Worm (Caenorhabditis elegans) whole organism, L1 larva: ENCODE measurements around the gene unc-10.

Experiments
- C16A3.4 ChIP-seq: fragments of 150-350 bp; optimal IDR thresholded peaks from 2 replicates; lab custom pipeline; 2014; ENCODE audit warnings: missing biosample characterization, missing genetic modification characterization
- F16B12.6 ChIP-seq: fragments of 150-350 bp; optimal IDR thresholded peaks from 2 replicates; lab custom pipeline; 2014; ENCODE audit warnings: missing biosample characterization, missing genetic modification characterization
- Y116A8C.19 ChIP-seq: sonication (generic microtip); optimal IDR thresholded peaks from 2 replicates; lab custom pipeline; 2016; ENCODE audit warnings: missing compliant biosample characterization, missing genetic modification characterization, borderline replicate concordance
- aly-2 ChIP-seq: fragments of 150-350 bp; optimal IDR thresholded peaks from 2 replicates; lab custom pipeline; 2014; ENCODE audit warnings: missing biosample characterization, missing genetic modification characterization
- ama-1 ChIP-seq: fragments of 150-350 bp; optimal IDR thresholded peaks from 2 replicates; lab custom pipeline; 2014
- ceh-63 ChIP-seq: fragments of 200-800 bp; sonication (Bioruptor generic); optimal IDR thresholded peaks from 2 replicates; lab custom pipeline; 2018; ENCODE audit warnings: mild to moderate bottlenecking, missing genetic modification characterization, missing compliant biosample characterization
- ceh-82 ChIP-seq, 3 experiments: fragments of 150-350 bp in 1 of 3; sonication (generic microtip) in 2 of 3; optimal IDR thresholded peaks; 2 replicates each; lab custom pipeline; 2014 to 2017; ENCODE audit warnings: missing biosample characterization in 3 of 3, missing genetic modification characterization in 3 of 3
- dpl-1 ChIP-seq, 3 experiments: fragments of 150-350 bp in 2 of 3; sonication (generic microtip) in 1 of 3; optimal IDR thresholded peaks; 2 replicates each; lab custom pipeline; 2014 to 2017; ENCODE audit warnings: missing biosample characterization in 3 of 3, missing genetic modification characterization in 3 of 3, missing genetic modification reagents in 3 of 3
- dsc-1 ChIP-seq: sonication (generic microtip); optimal IDR thresholded peaks from 2 replicates; lab custom pipeline; 2016; ENCODE audit warnings: mild to moderate bottlenecking, missing genetic modification characterization, missing compliant biosample characterization
- efl-1 ChIP-seq, 4 experiments: fragments of 150-350 bp; optimal IDR thresholded peaks in 3 of 4; peaks in 1 of 4; 1 replicate in 1 of 4; 2 replicates in 3 of 4; lab custom pipeline; 2014; ENCODE audit warnings: missing biosample characterization in 2 of 4, missing genetic modification characterization in 2 of 4, missing genetic modification reagents in 2 of 4
- efl-3 ChIP-seq: fragments of 200-800 bp; sonication (Bioruptor generic); optimal IDR thresholded peaks from 2 replicates; lab custom pipeline; 2018; ENCODE audit warnings: mild to moderate bottlenecking, missing genetic modification characterization, missing compliant biosample characterization
- egl-27 ChIP-seq, 2 experiments: fragments of 150-350 bp in 1 of 2; sonication (generic microtip); optimal IDR thresholded peaks; 3 replicates each; lab custom pipeline; 2017 to 2018; ENCODE audit warnings: missing biosample characterization in 2 of 2, missing genetic modification characterization in 2 of 2, missing genetic modification reagents in 2 of 2
- elt-3 ChIP-seq, 6 experiments: fragments of 150-350 bp in 1 of 6; sonication (generic microtip); optimal IDR thresholded peaks; 2 replicates each; lab custom pipeline; 2017 to 2018; ENCODE audit warnings: missing biosample characterization in 6 of 6, missing genetic modification characterization in 6 of 6, inconsistent platforms in 1 of 6
- ets-5 ChIP-seq: fragments of 200-800 bp; sonication (Bioruptor generic); IDR thresholded peaks from 2 replicates; pipeline ENCODE4 v1.3.6; 2022; ENCODE audit warnings: missing genetic modification characterization, missing compliant biosample characterization
- fkh-4 ChIP-seq: sonication (generic microtip); optimal IDR thresholded peaks from 2 replicates; lab custom pipeline; 2016; ENCODE audit warnings: missing compliant biosample characterization, missing genetic modification characterization, borderline replicate concordance
- fkh-8 ChIP-seq: sonication (generic microtip); optimal IDR thresholded peaks from 2 replicates; lab custom pipeline; 2016; ENCODE audit warnings: mild to moderate bottlenecking, missing genetic modification characterization, missing compliant biosample characterization
- fos-1 ChIP-seq: fragments of 150-350 bp; optimal IDR thresholded peaks from 2 replicates; lab custom pipeline; 2014; ENCODE audit warnings: missing biosample characterization, missing genetic modification characterization
- hlh-4 ChIP-seq: sonication (generic microtip); optimal IDR thresholded peaks from 2 replicates; lab custom pipeline; 2016; ENCODE audit warnings: mild to moderate bottlenecking, missing genetic modification characterization, missing compliant biosample characterization
- hpl-2 ChIP-seq: fragments of 150-350 bp; optimal IDR thresholded peaks from 2 replicates; lab custom pipeline; 2014; ENCODE audit warnings: missing biosample characterization, missing genetic modification reagents, missing genetic modification characterization
- irx-1 ChIP-seq: sonication (generic microtip); optimal IDR thresholded peaks from 2 replicates; lab custom pipeline; 2016; ENCODE audit warnings: missing genetic modification characterization, missing compliant biosample characterization
- isw-1 ChIP-seq: fragments of 200-800 bp; sonication (Bioruptor generic); IDR thresholded peaks from 2 replicates; pipeline ENCODE4 v1.3.6; 2022; ENCODE audit warnings: missing genetic modification characterization, missing compliant biosample characterization
- jun-1 ChIP-seq: fragments of 150-350 bp; optimal IDR thresholded peaks from 2 replicates; lab custom pipeline; 2014; ENCODE audit warnings: missing biosample characterization, missing genetic modification reagents, missing genetic modification characterization
- lin-15B ChIP-seq: fragments of 150-350 bp; sonication (generic microtip); optimal IDR thresholded peaks from 3 replicates; lab custom pipeline; 2014; ENCODE audit warnings: missing biosample characterization, missing genetic modification characterization
- lir-3 ChIP-seq: sonication (generic microtip); optimal IDR thresholded peaks from 2 replicates; lab custom pipeline; 2016; ENCODE audit warnings: mild to moderate bottlenecking, missing genetic modification characterization, moderate library complexity, missing compliant biosample characterization; ENCODE audit not compliant: poor library complexity
- mab-9 ChIP-seq: fragments of 200-800 bp; sonication (Bioruptor generic); IDR thresholded peaks from 2 replicates; pipeline ENCODE4 v1.3.6; 2022; ENCODE audit warnings: missing genetic modification reagents, missing genetic modification characterization, missing compliant biosample characterization
- mef-2 ChIP-seq: fragments of 150-350 bp; optimal IDR thresholded peaks from 2 replicates; lab custom pipeline; 2014; ENCODE audit warnings: missing biosample characterization, missing genetic modification characterization
- mep-1 ChIP-seq: fragments of 150-350 bp; optimal IDR thresholded peaks from 2 replicates; lab custom pipeline; 2014; ENCODE audit warnings: missing biosample characterization, missing genetic modification characterization
- nhr-19 ChIP-seq: fragments of 200-800 bp; sonication (Bioruptor generic); conservative IDR thresholded peaks from 2 replicates; pipeline ENCODE4 v1.3.6; 2022; ENCODE audit warnings: missing genetic modification characterization, missing compliant biosample characterization
- nhr-20 ChIP-seq: sonication (generic microtip); optimal IDR thresholded peaks from 2 replicates; lab custom pipeline; 2016; ENCODE audit warnings: mild to moderate bottlenecking, missing genetic modification characterization, missing compliant biosample characterization
- nhr-71 ChIP-seq: sonication (generic microtip); optimal IDR thresholded peaks from 2 replicates; lab custom pipeline; 2016; ENCODE audit warnings: mild to moderate bottlenecking, missing genetic modification characterization, moderate library complexity, missing compliant biosample characterization
- nhr-76 ChIP-seq: sonication (generic microtip); optimal IDR thresholded peaks from 2 replicates; lab custom pipeline; 2017; ENCODE audit warnings: missing biosample characterization, missing genetic modification characterization
- nhr-77 ChIP-seq: fragments of 150-350 bp; optimal IDR thresholded peaks from 2 replicates; lab custom pipeline; 2014; ENCODE audit warnings: missing biosample characterization, missing genetic modification characterization
- nhr-84 ChIP-seq: sonication (generic microtip); optimal IDR thresholded peaks from 2 replicates; lab custom pipeline; 2017; ENCODE audit warnings: missing biosample characterization, missing genetic modification characterization
- nhr-85 ChIP-seq: sonication (generic microtip); peaks from one replicate; lab custom pipeline; 2016; ENCODE audit warnings: missing genetic modification characterization, inconsistent platforms, missing compliant biosample characterization
- nhr-90 ChIP-seq: sonication (generic microtip); optimal IDR thresholded peaks from 2 replicates; lab custom pipeline; 2016; ENCODE audit warnings: mild to moderate bottlenecking, missing genetic modification characterization, missing compliant biosample characterization; ENCODE audit not compliant: poor library complexity
- pag-3 ChIP-seq: sonication (generic microtip); optimal IDR thresholded peaks from 2 replicates; lab custom pipeline; 2017; ENCODE audit warnings: missing genetic modification characterization, mild to moderate bottlenecking, missing compliant biosample characterization, antibody characterized with exemption, borderline replicate concordance; ENCODE audit not compliant: insufficient read depth
- pqm-1 ChIP-seq: sonication (generic microtip); optimal IDR thresholded peaks from 3 replicates; lab custom pipeline; 2017; ENCODE audit warnings: missing biosample characterization, missing genetic modification characterization
- skn-1 ChIP-seq: fragments of 150-350 bp; optimal IDR thresholded peaks from 2 replicates; lab custom pipeline; 2014; ENCODE audit warnings: missing biosample characterization, missing genetic modification characterization
- snpc-4 ChIP-seq: fragments of 150-350 bp; optimal IDR thresholded peaks from 2 replicates; lab custom pipeline; 2014; ENCODE audit warnings: missing biosample characterization, missing genetic modification characterization
- snu-23 ChIP-seq: sonication (generic microtip); optimal IDR thresholded peaks from 2 replicates; lab custom pipeline; 2016; ENCODE audit warnings: missing genetic modification characterization, missing compliant biosample characterization
- sox-4 ChIP-seq: sonication (generic microtip); optimal IDR thresholded peaks from 2 replicates; lab custom pipeline; 2016; ENCODE audit warnings: missing genetic modification characterization, missing compliant biosample characterization
- sptf-1 ChIP-seq: fragments of 150-350 bp; optimal IDR thresholded peaks from 2 replicates; lab custom pipeline; 2014; ENCODE audit warnings: missing biosample characterization, missing genetic modification characterization
- sup-37 ChIP-seq: fragments of 200-800 bp; sonication (Bioruptor generic); optimal IDR thresholded peaks from 2 replicates; lab custom pipeline; 2018; ENCODE audit warnings: mild to moderate bottlenecking, missing genetic modification characterization, missing compliant biosample characterization
- swsn-7 ChIP-seq: sonication (generic microtip); optimal IDR thresholded peaks from 2 replicates; lab custom pipeline; 2016; ENCODE audit warnings: missing genetic modification characterization, missing compliant biosample characterization
- unc-130 ChIP-seq: fragments of 150-350 bp; optimal IDR thresholded peaks from 2 replicates; lab custom pipeline; 2017; ENCODE audit warnings: missing biosample characterization, missing genetic modification characterization, inconsistent platforms
- unc-86 ChIP-seq: sonication (generic microtip); optimal IDR thresholded peaks from 2 replicates; lab custom pipeline; 2016; ENCODE audit warnings: missing genetic modification characterization, missing compliant biosample characterization
- unc-98 ChIP-seq: fragments of 200-800 bp; sonication (Bioruptor generic); IDR thresholded peaks from 2 replicates; pipeline ENCODE4 v1.3.6; 2022; ENCODE audit warnings: missing genetic modification characterization, missing compliant biosample characterization
- zag-1 ChIP-seq: fragments of 150-350 bp; optimal IDR thresholded peaks from 2 replicates; lab custom pipeline; 2014; ENCODE audit warnings: missing biosample characterization, missing genetic modification characterization
- zip-4 ChIP-seq: fragments of 200-800 bp; sonication (Bioruptor generic); optimal IDR thresholded peaks from 2 replicates; lab custom pipeline; 2018; ENCODE audit warnings: mild to moderate bottlenecking, missing genetic modification characterization, moderate library complexity, missing compliant biosample characterization
- ztf-11 ChIP-seq, 2 experiments: sonication (generic microtip); optimal IDR thresholded peaks; 2 replicates each; lab custom pipeline; 2016 to 2017; ENCODE audit warnings: missing genetic modification characterization in 2 of 2, missing biosample characterization in 1 of 2, missing compliant biosample characterization in 1 of 2
- ztf-4 ChIP-seq: fragments of 150-350 bp; optimal IDR thresholded peaks from 2 replicates; lab custom pipeline; 2014; ENCODE audit warnings: missing biosample characterization, missing genetic modification characterization

The unc-10 gene

DNA sequence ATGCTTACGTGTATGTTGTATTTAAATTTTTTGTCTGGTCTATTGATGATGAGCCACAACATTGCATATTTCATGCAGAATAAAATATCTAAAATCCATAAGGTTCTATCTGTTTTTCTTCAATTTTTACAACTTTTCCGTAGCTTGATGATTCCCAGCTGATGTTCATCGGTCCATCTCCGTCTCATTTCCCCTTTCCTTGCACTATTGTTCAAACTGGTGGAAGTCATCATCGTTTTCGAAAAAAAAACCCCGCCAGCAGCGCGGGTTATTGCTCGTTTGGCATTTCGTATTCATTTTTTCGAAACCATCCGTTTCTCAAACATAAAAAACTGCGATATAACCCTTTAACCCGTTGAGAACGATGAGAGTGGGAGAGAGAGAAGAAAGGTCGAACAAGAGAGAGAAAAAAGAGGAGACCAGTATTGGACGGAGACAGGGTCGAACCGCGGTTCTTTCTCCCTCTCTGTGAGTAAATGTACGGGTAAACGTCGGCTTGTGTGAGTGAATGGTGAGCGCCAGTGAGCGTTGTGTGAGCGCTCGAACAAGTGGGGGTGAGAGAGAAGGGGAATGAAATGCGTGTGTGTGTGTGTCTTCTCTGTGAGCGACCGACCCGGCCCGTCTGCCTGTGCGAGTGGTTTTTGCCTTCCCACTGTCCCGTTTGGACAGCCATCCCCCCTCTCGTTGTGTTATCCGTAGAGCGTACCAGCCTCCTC lies 15.4 kb downstream of the unc-10 start:
- peak; percentile 20 for TF ChIP-seq skn-1 (tag; lab: Kevin White, UChicago)
- peak; percentile 65 for TF ChIP-seq ztf-4 (tag; lab: Kevin White, UChicago)
- no peak for TF ChIP-seq pqm-1 (tag; lab: Kevin White, UChicago)
- TF ChIP-seq sox-4 (tag; lab: Kevin White, UChicago) = no peak
- TF ChIP-seq zip-4 (GFP tag; lab: Kevin White, UChicago) = no peak
- peak; percentile 53 to 56 for TF ChIP-seq efl-1 (optimal IDR thresholded peaks at IDR 0.05; lab: Kevin White, UChicago)
- peak in 1 of 2 experiments; percentile 94 for TF ChIP-seq efl-1 (GFP tag; optimal IDR thresholded peaks at IDR 0.05 in 1 of 2; lab: Kevin White, UChicago)
- peak in 1 of 2 experiments; percentile 59 for TF ChIP-seq ztf-11 (tag; optimal IDR thresholded peaks at IDR 0.05; lab: Kevin White, UChicago)
- peak; percentile 37 for TF ChIP-seq F16B12.6
- no peak for TF ChIP-seq zag-1 (tag; lab: Kevin White, UChicago)
- TF ChIP-seq mab-9 (GFP tag; lab: Robert Waterston, UW) = peak; percentile 55
- peak; percentile 68 for TF ChIP-seq irx-1 (tag; lab: Kevin White, UChicago)
- TF ChIP-seq snu-23 (GFP tag; lab: Kevin White, UChicago) = peak; percentile 97
- no peak for TF ChIP-seq sptf-1 (tag; lab: Kevin White, UChicago)
- peak; percentile 57 for TF ChIP-seq lin-15B (tag; lab: Kevin White, UChicago)
- TF ChIP-seq lir-3 = peak; percentile 18
- no peak for TF ChIP-seq hlh-4 (tag; lab: Kevin White, UChicago)
- TF ChIP-seq dpl-1 (GFP tag; optimal IDR thresholded peaks at IDR 0.05; lab: Kevin White, UChicago) = peak; percentile 25 to 47 (median 37)
- TF ChIP-seq fos-1 = peak; percentile 53
- peak; percentile 68 for TF ChIP-seq mef-2
- TF ChIP-seq ceh-82 (tag; optimal IDR thresholded peaks at IDR 0.05; lab: Kevin White, UChicago) = peak; percentile 44 to 85 (median 71)
- peak; percentile 82 for TF ChIP-seq fkh-8 (tag; lab: Kevin White, UChicago)
- no peak for TF ChIP-seq sup-37
- no peak for TF ChIP-seq hpl-2
- peak; percentile 78 for TF ChIP-seq nhr-90 (tag; lab: Kevin White, UChicago)
- TF ChIP-seq ets-5 = no peak
- peak; percentile 74 for TF ChIP-seq unc-86 (tag; lab: Kevin White, UChicago)
- TF ChIP-seq jun-1 = peak; percentile 74
- peak; percentile 91 for TF ChIP-seq nhr-71
- TF ChIP-seq fkh-4 (tag; lab: Kevin White, UChicago) = peak; percentile 58
- no peak for TF ChIP-seq unc-98 (GFP tag; lab: Robert Waterston, UW)
- peak in 3 of 6 experiments; percentile 62 to 86 (median 77) for TF ChIP-seq elt-3 (tag; optimal IDR thresholded peaks at IDR 0.05; lab: Kevin White, UChicago)
- TF ChIP-seq swsn-7 (tag; lab: Kevin White, UChicago) = peak; percentile 88
- TF ChIP-seq egl-27 (tag; optimal IDR thresholded peaks at IDR 0.05; lab: Kevin White, UChicago) = peak in 1 of 2 experiments; percentile 73
- TF ChIP-seq ama-1 (lab: Kevin White, UChicago) = no peak
- TF ChIP-seq unc-130 (tag; lab: Kevin White, UChicago) = peak; percentile 16
- no peak for TF ChIP-seq ceh-63
- TF ChIP-seq Y116A8C.19 (tag; lab: Kevin White, UChicago) = no peak
- peak; percentile 82 for TF ChIP-seq mep-1 (tag; lab: Kevin White, UChicago)
- TF ChIP-seq isw-1 (GFP tag; lab: Robert Waterston, UW) = peak; percentile 61
- TF ChIP-seq dsc-1 (tag; lab: Kevin White, UChicago) = peak; percentile 79
- no peak for TF ChIP-seq nhr-76 (tag; lab: Kevin White, UChicago)
- TF ChIP-seq nhr-20 = peak; percentile 93
- TF ChIP-seq nhr-77 = peak; percentile 90
- peak; percentile 77 for TF ChIP-seq nhr-19
- no peak for TF ChIP-seq pag-3 (tag; lab: Kevin White, UChicago)
- peak; percentile 89 for TF ChIP-seq nhr-85 (tag; lab: Kevin White, UChicago)
- TF ChIP-seq aly-2 (tag; lab: Kevin White, UChicago) = peak; percentile 52
- no peak for TF ChIP-seq efl-3 (GFP tag; lab: Kevin White, UChicago)
- TF ChIP-seq C16A3.4 (tag; lab: Kevin White, UChicago) = peak; percentile 93
- peak; percentile 40 for TF ChIP-seq snpc-4 (tag; lab: Kevin White, UChicago)
- no peak for TF ChIP-seq nhr-84 (tag; lab: Kevin White, UChicago)
